Fruit fly (Drosophila melanogaster) whole organism, prepupa: ENCODE results near the gene Tbc1d22.
A peak's percentile ranks its signal among the peaks of the same experiment; 100 is the strongest.

Source experiments
- Blimp-1 ChIP-seq: fragments of 200-800 bp; sonication (Bioruptor generic); optimal IDR thresholded peaks from 3 replicates; lab custom pipeline; 2017; ENCODE audit warnings: missing biosample characterization, missing genetic modification characterization, mild to moderate bottlenecking, moderate library complexity, missing genetic modification reagents
- CG11294 ChIP-seq: fragments of 200-800 bp; sonication (Bioruptor generic); IDR thresholded peaks from 2 replicates; pipeline ENCODE4 v1.3.6; 2022; ENCODE audit warnings: missing biosample characterization, missing genetic modification characterization
- CG11762 ChIP-seq: fragments of 200-800 bp; sonication (Bioruptor generic); optimal IDR thresholded peaks from 3 replicates; lab custom pipeline; 2016; ENCODE audit warnings: missing biosample characterization, missing genetic modification characterization; ENCODE audit not compliant: insufficient read depth
- CG11902 ChIP-seq: fragments of 200-800 bp; sonication (Bioruptor generic); optimal IDR thresholded peaks from 3 replicates; lab custom pipeline; 2016; ENCODE audit warnings: missing biosample characterization, missing genetic modification characterization
- CG15336 ChIP-seq: fragments of 200-800 bp; sonication (Bioruptor generic); IDR thresholded peaks from 2 replicates; pipeline ENCODE4 v1.3.6; 2022; ENCODE audit warnings: missing biosample characterization, missing genetic modification characterization
- CG3032 ChIP-seq: fragments of 200-800 bp; optimal IDR thresholded peaks from 2 replicates; lab custom pipeline; 2019; ENCODE audit warnings: missing biosample characterization, mild to moderate bottlenecking, missing genetic modification characterization, moderate library complexity
- CG31627 ChIP-seq: fragments of 200-800 bp; sonication (Bioruptor generic); optimal IDR thresholded peaks from 3 replicates; lab custom pipeline; 2016; ENCODE audit warnings: missing biosample characterization, missing genetic modification characterization
- CG34406 ChIP-seq: fragments of 200-800 bp; sonication (Bioruptor generic); optimal IDR thresholded peaks from 3 replicates; lab custom pipeline; 2016; ENCODE audit warnings: missing biosample characterization, missing genetic modification characterization
- CG3919 ChIP-seq: fragments of 200-800 bp; sonication (Bioruptor generic); optimal IDR thresholded peaks from 3 replicates; lab custom pipeline; 2016; ENCODE audit warnings: missing biosample characterization, missing genetic modification characterization
- CG6163 ChIP-seq: fragments of 200-800 bp; sonication (Bioruptor generic); IDR thresholded peaks from 3 replicates; pipeline ENCODE4 v1.3.6; 2022; ENCODE audit warnings: missing biosample characterization, missing genetic modification characterization
- CG6276 ChIP-seq: fragments of 200-800 bp; sonication (Bioruptor generic); optimal IDR thresholded peaks from 2 replicates; lab custom pipeline; 2017; ENCODE audit warnings: missing biosample characterization, mild to moderate bottlenecking, missing genetic modification characterization
- CG6792 ChIP-seq: fragments of 200-800 bp; sonication (Bioruptor generic); optimal IDR thresholded peaks from 3 replicates; lab custom pipeline; 2016; ENCODE audit warnings: missing biosample characterization, missing genetic modification characterization
- CG8119 ChIP-seq: fragments of 200-800 bp; sonication (Bioruptor generic); IDR thresholded peaks from 3 replicates; pipeline ENCODE4 v1.3.6; 2022; ENCODE audit warnings: missing biosample characterization, missing genetic modification characterization
- CG8319 ChIP-seq: fragments of 200-800 bp; sonication (Bioruptor generic); optimal IDR thresholded peaks from 3 replicates; lab custom pipeline; 2016; ENCODE audit warnings: missing biosample characterization, missing genetic modification characterization
- CG8632 ChIP-seq: fragments of 200-800 bp; sonication (Bioruptor generic); optimal IDR thresholded peaks from 3 replicates; lab custom pipeline; 2016; ENCODE audit warnings: missing biosample characterization, missing genetic modification characterization
- CG9139 ChIP-seq: fragments of 200-800 bp; sonication (Bioruptor generic); optimal IDR thresholded peaks from 3 replicates; lab custom pipeline; 2017; ENCODE audit warnings: missing biosample characterization, mild to moderate bottlenecking, missing genetic modification characterization
- Eip75B ChIP-seq: fragments of 200-800 bp; sonication (Bioruptor generic); optimal IDR thresholded peaks from 3 replicates; lab custom pipeline; 2016; ENCODE audit warnings: missing biosample characterization, missing genetic modification characterization
- Eip93F ChIP-seq: fragments of 200-800 bp; sonication (Bioruptor generic); optimal IDR thresholded peaks from 2 replicates; lab custom pipeline; 2016; ENCODE audit warnings: missing biosample characterization, mild to moderate bottlenecking, missing genetic modification characterization
- Ets21C ChIP-seq: fragments of 200-800 bp; sonication (Bioruptor generic); optimal IDR thresholded peaks from 3 replicates; lab custom pipeline; 2016; ENCODE audit warnings: missing biosample characterization, missing genetic modification characterization
- Ets96B ChIP-seq: fragments of 200-800 bp; optimal IDR thresholded peaks from 2 replicates; lab custom pipeline; 2019; ENCODE audit warnings: missing biosample characterization, mild to moderate bottlenecking, missing genetic modification characterization, moderate library complexity
- Gug ChIP-seq: fragments of 200-800 bp; sonication (Bioruptor generic); IDR thresholded peaks from 2 replicates; pipeline ENCODE4 v1.3.6; 2022; ENCODE audit warnings: missing biosample characterization, missing genetic modification characterization
- Hr38 ChIP-seq: sonication (Bioruptor generic); optimal IDR thresholded peaks from 2 replicates; lab custom pipeline; 2016; ENCODE audit warnings: missing biosample characterization, missing genetic modification characterization
- Hr39 ChIP-seq: fragments of 200-800 bp; sonication (Bioruptor generic); optimal IDR thresholded peaks from 2 replicates; lab custom pipeline; 2016; ENCODE audit warnings: missing biosample characterization, missing genetic modification characterization
- Lpt ChIP-seq: fragments of 200-800 bp; sonication (Bioruptor generic); optimal IDR thresholded peaks from 3 replicates; lab custom pipeline; 2016; ENCODE audit warnings: missing biosample characterization, missing genetic modification characterization
- Met ChIP-seq: fragments of 200-800 bp; sonication (Bioruptor generic); optimal IDR thresholded peaks from 3 replicates; lab custom pipeline; 2016; ENCODE audit warnings: missing biosample characterization, missing genetic modification characterization
- OdsH ChIP-seq: fragments of 200-800 bp; sonication (Bioruptor generic); optimal IDR thresholded peaks from 3 replicates; lab custom pipeline; 2016; ENCODE audit warnings: missing biosample characterization, missing genetic modification characterization
- Smox ChIP-seq: fragments of 200-800 bp; sonication (Bioruptor generic); optimal IDR thresholded peaks from 3 replicates; lab custom pipeline; 2016; ENCODE audit warnings: missing biosample characterization, missing genetic modification characterization
- Sox14 ChIP-seq: fragments of 200-800 bp; sonication (Bioruptor generic); optimal IDR thresholded peaks from 3 replicates; lab custom pipeline; 2016; ENCODE audit warnings: missing biosample characterization, missing genetic modification characterization
- Sox15 ChIP-seq: fragments of 200-800 bp; sonication (Bioruptor generic); optimal IDR thresholded peaks from 3 replicates; lab custom pipeline; 2016; ENCODE audit warnings: missing biosample characterization, missing genetic modification characterization
- acj6 ChIP-seq: fragments of 200-800 bp; sonication (Bioruptor generic); optimal IDR thresholded peaks from 3 replicates; lab custom pipeline; 2016; ENCODE audit warnings: missing biosample characterization, missing genetic modification characterization
- cyc ChIP-seq: fragments of 200-800 bp; sonication (Bioruptor generic); optimal IDR thresholded peaks from 3 replicates; lab custom pipeline; 2016; ENCODE audit warnings: missing biosample characterization, missing genetic modification characterization
- dac ChIP-seq: fragments of 200-800 bp; sonication (Bioruptor generic); optimal IDR thresholded peaks from 2 replicates; lab custom pipeline; 2017; ENCODE audit warnings: missing biosample characterization, mild to moderate bottlenecking, missing genetic modification characterization
- dsx ChIP-seq: fragments of 200-800 bp; optimal IDR thresholded peaks from 3 replicates; lab custom pipeline; 2019; ENCODE audit warnings: missing biosample characterization, mild to moderate bottlenecking, missing genetic modification characterization, moderate library complexity; ENCODE audit not compliant: poor library complexity, severe bottlenecking
- eg ChIP-seq: fragments of 200-800 bp; sonication (Bioruptor generic); IDR thresholded peaks from 3 replicates; pipeline ENCODE4 v1.3.6; 2022; ENCODE audit warnings: missing biosample characterization, missing genetic modification characterization
- esn ChIP-seq: fragments of 200-800 bp; sonication (Bioruptor generic); optimal IDR thresholded peaks from 2 replicates; lab custom pipeline; 2016; ENCODE audit warnings: missing biosample characterization, mild to moderate bottlenecking, missing genetic modification characterization, moderate library complexity
- fd59A ChIP-seq: fragments of 200-800 bp; sonication (Bioruptor generic); optimal IDR thresholded peaks from 2 replicates; lab custom pipeline; 2017; ENCODE audit warnings: missing biosample characterization, mild to moderate bottlenecking, missing genetic modification characterization, missing genetic modification reagents
- net ChIP-seq: fragments of 200-800 bp; sonication (Bioruptor generic); optimal IDR thresholded peaks from 3 replicates; lab custom pipeline; 2016; ENCODE audit warnings: missing biosample characterization, missing genetic modification characterization
- pdm3 ChIP-seq: fragments of 200-800 bp; sonication (Bioruptor generic); optimal IDR thresholded peaks from 3 replicates; lab custom pipeline; 2016; ENCODE audit warnings: missing biosample characterization, missing genetic modification characterization
- salr ChIP-seq, 2 experiments: fragments of 200-800 bp; sonication (Bioruptor generic); optimal IDR thresholded peaks; 3 replicates each; lab custom pipeline; 2016 to 2018; ENCODE audit warnings: missing biosample characterization in 2 of 2, missing genetic modification characterization in 2 of 2, mild to moderate bottlenecking in 1 of 2
- spab ChIP-seq: fragments of 200-800 bp; sonication (Bioruptor generic); optimal IDR thresholded peaks from 2 replicates; lab custom pipeline; 2017; ENCODE audit warnings: missing biosample characterization, mild to moderate bottlenecking, missing genetic modification characterization, missing genetic modification reagents
- ss ChIP-seq, 2 experiments: fragments of 200-800 bp; sonication (Bioruptor generic); optimal IDR thresholded peaks; 2 replicates in 1 of 2; 3 replicates in 1 of 2; lab custom pipeline; 2017 to 2018; ENCODE audit warnings: mild to moderate bottlenecking in 2 of 2, missing biosample characterization in 2 of 2, missing genetic modification characterization in 2 of 2, moderate library complexity in 1 of 2
- topi ChIP-seq: fragments of 200-800 bp; sonication (Bioruptor generic); optimal IDR thresholded peaks from 3 replicates; lab custom pipeline; 2016; ENCODE audit warnings: missing biosample characterization, missing genetic modification characterization
- vri ChIP-seq: fragments of 200-800 bp; sonication (Bioruptor generic); optimal IDR thresholded peaks from 3 replicates; lab custom pipeline; 2016; ENCODE audit warnings: missing biosample characterization, mild to moderate bottlenecking, missing genetic modification characterization

Gene Tbc1d22

DNA sequence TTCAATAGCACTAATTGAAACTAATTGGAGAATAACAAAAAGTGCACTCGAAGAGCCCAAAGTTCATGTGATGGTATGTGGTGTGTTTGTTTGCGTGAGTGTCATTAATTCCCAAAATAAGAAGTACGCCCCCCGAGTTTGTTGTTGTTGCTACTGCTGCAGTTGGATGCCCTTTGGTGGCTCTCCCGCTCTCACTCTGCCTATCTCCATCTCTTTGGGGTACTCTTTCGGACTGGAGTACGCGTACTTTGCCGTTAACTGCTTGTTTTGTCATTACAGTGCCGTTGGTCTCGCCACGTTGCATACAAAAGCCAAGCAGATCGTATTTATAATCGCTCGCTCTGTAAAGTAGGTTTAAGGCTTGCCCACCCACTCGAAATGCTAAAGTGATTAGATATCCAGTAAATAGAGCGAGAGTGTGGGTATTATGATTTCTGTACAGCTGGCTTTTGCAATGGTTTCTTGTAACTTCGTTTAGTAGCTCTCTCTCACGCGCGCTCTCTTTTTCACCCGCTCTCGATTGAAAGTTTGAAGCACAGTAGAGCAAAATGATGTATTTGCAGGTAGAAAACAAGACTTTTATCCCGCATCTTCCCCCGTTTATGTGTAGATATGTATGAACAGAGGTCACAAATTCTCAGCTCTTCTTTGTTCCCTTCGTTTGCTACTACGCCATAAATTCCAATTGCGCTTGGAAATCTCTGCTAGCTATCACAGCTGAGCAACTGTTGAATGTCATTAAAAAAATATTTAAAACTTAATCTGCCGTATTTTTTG, 10.2 kb downstream of the Tbc1d22 start (continued):
- peak; percentile 47 for TF ChIP-seq CG34406
- TF ChIP-seq Lpt, result peak; percentile 40
- peak; percentile 60 for TF ChIP-seq CG6276
- TF ChIP-seq dac (GFP tag; lab: Kevin White, UChicago), result peak; percentile 41
- peak in 1 of 2 experiments; percentile 37 for TF ChIP-seq ss (GFP tag; optimal IDR thresholded peaks at IDR 0.05; lab: Kevin White, UChicago)
- peak; percentile 71 for TF ChIP-seq Met (GFP tag; lab: Kevin White, UChicago)
- TF ChIP-seq spab (GFP tag; lab: Kevin White, UChicago), result no peak
- no peak for TF ChIP-seq CG11294 (GFP tag; lab: Robert Waterston, UW)
- peak; percentile 61 for TF ChIP-seq Eip93F (GFP tag; lab: Kevin White, UChicago)
- TF ChIP-seq Eip75B (GFP tag; lab: Kevin White, UChicago), result peak; percentile 49
- peak; percentile 52 for TF ChIP-seq topi (GFP tag; lab: Kevin White, UChicago)
- 0 out of 2 replicates have a peak, but pooled peaks have one; percentile 25 for TF ChIP-seq Gug
- TF ChIP-seq Hr38 (GFP tag; lab: Kevin White, UChicago), result no peak
- no peak for TF ChIP-seq dsx
- TF ChIP-seq CG6163, result 0 out of 3 replicates have a peak, but pooled peaks have one; percentile 25
- TF ChIP-seq Sox14 (GFP tag; lab: Kevin White, UChicago), result peak; percentile 80
- TF ChIP-seq CG8119 (GFP tag; lab: Robert Waterston, UW), result peak; percentile 45; the same call in 2 of the 3 replicates
- peak; percentile 40; the same call in 1 of the 2 replicates for TF ChIP-seq CG15336 (GFP tag; lab: Robert Waterston, UW)
- TF ChIP-seq CG8632 (GFP tag; lab: Kevin White, UChicago), result peak; percentile 7
- TF ChIP-seq CG31627 (GFP tag; lab: Kevin White, UChicago), result peak; percentile 67
- peak; percentile 49 for TF ChIP-seq Sox15 (GFP tag; lab: Kevin White, UChicago)
- TF ChIP-seq net, result peak; percentile 26
- peak; percentile 56 for TF ChIP-seq Hr39 (GFP tag; lab: Kevin White, UChicago)
- no peak for TF ChIP-seq Ets21C (GFP tag; lab: Kevin White, UChicago)
- peak; percentile 0 for TF ChIP-seq CG11902 (GFP tag; lab: Kevin White, UChicago)
- TF ChIP-seq esn (GFP tag; lab: Kevin White, UChicago), result peak; percentile 69
- TF ChIP-seq OdsH (GFP tag; lab: Kevin White, UChicago), result peak; percentile 47
- peak; percentile 6 for TF ChIP-seq Blimp-1 (GFP tag; lab: Kevin White, UChicago)
- TF ChIP-seq eg, result no peak; the same call in 2 of the 3 replicates
- peak; percentile 51 for TF ChIP-seq acj6 (GFP tag; lab: Kevin White, UChicago)
- TF ChIP-seq Smox (GFP tag; lab: Kevin White, UChicago), result peak; percentile 54
- peak; percentile 49 for TF ChIP-seq CG3919 (GFP tag; lab: Kevin White, UChicago)
- no peak for TF ChIP-seq fd59A (GFP tag; lab: Kevin White, UChicago)

DNA sequence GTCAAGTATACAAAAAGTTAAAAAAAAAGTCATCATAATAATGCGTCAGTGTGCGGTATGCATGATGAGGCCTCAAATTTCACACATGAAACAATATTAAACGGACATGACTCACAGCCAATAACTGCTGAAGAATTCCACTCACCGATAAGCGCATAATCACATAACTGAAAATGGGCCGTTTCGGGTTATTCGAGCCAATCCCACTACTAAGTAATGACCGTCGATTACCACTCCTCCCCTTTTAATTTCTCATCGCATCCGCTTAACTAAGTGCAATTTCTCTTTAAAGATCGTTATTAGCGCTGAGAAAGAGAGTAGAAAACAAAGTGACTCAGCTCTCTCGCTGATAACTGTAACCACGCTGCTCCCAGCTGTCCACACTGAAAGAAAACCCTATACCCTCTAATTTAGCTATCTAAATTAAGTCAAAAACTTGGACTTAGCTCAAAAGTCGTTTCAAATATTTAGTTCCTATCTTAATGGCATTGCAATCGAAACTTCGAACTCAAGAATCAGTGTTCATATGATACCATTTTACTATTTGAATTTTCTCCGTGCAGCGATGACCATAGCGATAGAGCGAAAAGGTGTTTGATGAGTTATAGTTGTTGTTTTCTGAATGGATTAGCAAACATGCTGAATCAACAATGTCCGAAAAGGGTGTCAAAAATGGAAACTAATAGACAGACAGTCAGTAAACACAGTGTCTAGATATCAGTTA, 10.9 kb downstream of the Tbc1d22 start:
- TF ChIP-seq dsx (peak; percentile 25), CG11294 (GFP tag; lab: Robert Waterston, UW) (peak; percentile 62; the same call in 1 of the 2 replicates), vri (GFP tag; lab: Kevin White, UChicago) (peak; percentile 67), Hr38 (GFP tag; lab: Kevin White, UChicago) (no peak), esn (GFP tag; lab: Kevin White, UChicago) (peak; percentile 70), cyc (peak; percentile 70), CG11902 (GFP tag; lab: Kevin White, UChicago) (peak; percentile 25), eg (peak; percentile 89), ss (GFP tag; optimal IDR thresholded peaks at IDR 0.05; lab: Kevin White, UChicago) (no peak), Ets96B (peak; percentile 65), CG6792 (peak; percentile 66), fd59A (GFP tag; lab: Kevin White, UChicago) (peak; percentile 6), Lpt (peak; percentile 64), topi (GFP tag; lab: Kevin White, UChicago) (peak; percentile 53), CG9139 (GFP tag; lab: Kevin White, UChicago) (no peak), CG11762 (GFP tag; lab: Kevin White, UChicago) (peak; percentile 58), Eip93F (GFP tag; lab: Kevin White, UChicago) (no peak), CG15336 (GFP tag; lab: Robert Waterston, UW) (peak; percentile 93), net (peak; percentile 78), CG8119 (GFP tag; lab: Robert Waterston, UW) (peak; percentile 90), OdsH (GFP tag; lab: Kevin White, UChicago) (peak; percentile 83), Blimp-1 (GFP tag; lab: Kevin White, UChicago) (no peak), spab (GFP tag; lab: Kevin White, UChicago) (no peak), pdm3 (GFP tag; lab: Kevin White, UChicago) (no peak), Eip75B (GFP tag; lab: Kevin White, UChicago) (peak; percentile 76), CG8319 (GFP tag; lab: Kevin White, UChicago) (peak; percentile 28), Gug (peak; percentile 67), salr (GFP tag; optimal IDR thresholded peaks at IDR 0.05; lab: Kevin White, UChicago) (peak; percentile 51 to 66), CG3032 (peak; percentile 63)
